Fruit fly (Drosophila melanogaster) whole organism, embryonic: ENCODE measurements around the gene Max.

Source experiments
- Atf-2 ChIP-seq: fragments of 200-800 bp; sonication (Bioruptor generic); optimal IDR thresholded peaks from 2 replicates; lab custom pipeline; 2016; ENCODE audit warnings: missing biosample characterization, missing genetic modification characterization
- Blimp-1 ChIP-seq: fragments of 200-800 bp; sonication (Bioruptor generic); optimal IDR thresholded peaks from 3 replicates; lab custom pipeline; 2018; ENCODE audit warnings: missing biosample characterization, missing genetic modification characterization, mild to moderate bottlenecking, moderate library complexity, missing genetic modification reagents
- CG10267 ChIP-seq: fragments of 200-800 bp; sonication (Bioruptor generic); optimal IDR thresholded peaks from 2 replicates; lab custom pipeline; 2018; ENCODE audit warnings: missing biosample characterization, mild to moderate bottlenecking, missing genetic modification characterization, moderate library complexity
- CG10565 ChIP-seq: fragments of 200-800 bp; sonication (Bioruptor generic); optimal IDR thresholded peaks from 3 replicates; lab custom pipeline; 2016; ENCODE audit warnings: missing biosample characterization, mild to moderate bottlenecking, missing genetic modification characterization
- CG11398 ChIP-seq: fragments of 200-800 bp; sonication (Bioruptor generic); optimal IDR thresholded peaks from 2 replicates; lab custom pipeline; 2016; ENCODE audit warnings: missing biosample characterization, missing genetic modification characterization
- CG11456 ChIP-seq: fragments of 200-800 bp; sonication (Bioruptor generic); IDR thresholded peaks from 3 replicates; pipeline ENCODE4 v1.3.6; 2022; ENCODE audit warnings: missing biosample characterization, missing genetic modification characterization
- CG11723 ChIP-seq: fragments of 200-800 bp; sonication (Bioruptor generic); optimal IDR thresholded peaks from 2 replicates; lab custom pipeline; 2017; ENCODE audit warnings: missing biosample characterization, mild to moderate bottlenecking, missing genetic modification characterization
- CG12155 ChIP-seq: fragments of 200-800 bp; sonication (Bioruptor generic); optimal IDR thresholded peaks from 3 replicates; lab custom pipeline; 2016; ENCODE audit warnings: missing biosample characterization, missing genetic modification characterization
- CG12236 ChIP-seq: fragments of 200-800 bp; sonication (Bioruptor generic); optimal IDR thresholded peaks from 2 replicates; lab custom pipeline; 2016; ENCODE audit warnings: missing biosample characterization, missing genetic modification characterization
- CG13775 ChIP-seq: fragments of 200-800 bp; sonication (Bioruptor generic); optimal IDR thresholded peaks from 3 replicates; lab custom pipeline; 2017; ENCODE audit warnings: missing biosample characterization, mild to moderate bottlenecking, missing genetic modification characterization
- CG18262 ChIP-seq: fragments of 200-800 bp; optimal IDR thresholded peaks from 3 replicates; lab custom pipeline; 2019; ENCODE audit warnings: missing biosample characterization, mild to moderate bottlenecking, missing genetic modification characterization, moderate library complexity
- CG1832 ChIP-seq: fragments of 200-800 bp; sonication (Bioruptor generic); optimal IDR thresholded peaks from 2 replicates; lab custom pipeline; 2017; ENCODE audit warnings: missing biosample characterization, mild to moderate bottlenecking, missing genetic modification characterization, inconsistent platforms
- CG3163 ChIP-seq: fragments of 200-800 bp; sonication (Bioruptor generic); optimal IDR thresholded peaks from 3 replicates; lab custom pipeline; 2016; ENCODE audit warnings: missing biosample characterization, missing genetic modification characterization
- CG3281 ChIP-seq: fragments of 200-800 bp; sonication (Bioruptor generic); optimal IDR thresholded peaks from 3 replicates; lab custom pipeline; 2017; ENCODE audit warnings: missing biosample characterization, mild to moderate bottlenecking, missing genetic modification characterization
- CG4282 ChIP-seq: fragments of 200-800 bp; sonication (Bioruptor generic); optimal IDR thresholded peaks from 2 replicates; lab custom pipeline; 2016; ENCODE audit warnings: missing biosample characterization, missing genetic modification characterization
- CG6791 ChIP-seq: fragments of 200-800 bp; sonication (Bioruptor generic); IDR thresholded peaks from 3 replicates; pipeline ENCODE4 v1.3.6; 2022; ENCODE audit warnings: missing biosample characterization, missing genetic modification characterization; ENCODE audit not compliant: partially characterized antibody
- CG6813 ChIP-seq: fragments of 200-800 bp; sonication (Bioruptor generic); optimal IDR thresholded peaks from 2 replicates; lab custom pipeline; 2017; ENCODE audit warnings: missing biosample characterization, missing genetic modification characterization, mild to moderate bottlenecking, moderate library complexity, missing genetic modification reagents
- CG7271 ChIP-seq: fragments of 200-800 bp; sonication (Bioruptor generic); optimal IDR thresholded peaks from 2 replicates; lab custom pipeline; 2018; ENCODE audit warnings: missing biosample characterization, mild to moderate bottlenecking, missing genetic modification characterization, moderate library complexity
- CG8281 ChIP-seq: fragments of 200-800 bp; sonication (Bioruptor generic); optimal IDR thresholded peaks from 2 replicates; lab custom pipeline; 2018; ENCODE audit warnings: missing biosample characterization, mild to moderate bottlenecking, missing genetic modification characterization, moderate library complexity
- CG8765 ChIP-seq: fragments of 200-800 bp; sonication (Bioruptor generic); IDR thresholded peaks from 2 replicates; pipeline ENCODE4 v1.3.6; 2022; ENCODE audit warnings: missing biosample characterization, missing genetic modification characterization
- CG8944 ChIP-seq: fragments of 200-800 bp; sonication (Bioruptor generic); optimal IDR thresholded peaks from 3 replicates; lab custom pipeline; 2016; ENCODE audit warnings: missing biosample characterization, missing genetic modification characterization
- CG9437 ChIP-seq: fragments of 200-800 bp; sonication (Bioruptor generic); optimal IDR thresholded peaks from 2 replicates; lab custom pipeline; 2018; ENCODE audit warnings: missing biosample characterization, mild to moderate bottlenecking, missing genetic modification characterization
- Dad ChIP-seq: fragments of 200-800 bp; sonication (Bioruptor generic); optimal IDR thresholded peaks from 3 replicates; lab custom pipeline; 2016; ENCODE audit warnings: missing biosample characterization, missing genetic modification characterization
- Doc3 ChIP-seq: fragments of 200-800 bp; sonication (Bioruptor generic); IDR thresholded peaks from 3 replicates; pipeline ENCODE4 v1.3.6; 2022; ENCODE audit warnings: missing biosample characterization, missing genetic modification characterization; ENCODE audit not compliant: partially characterized antibody
- Elba2 ChIP-seq: fragments of 200-800 bp; sonication (Bioruptor generic); optimal IDR thresholded peaks from 3 replicates; lab custom pipeline; 2016; ENCODE audit warnings: missing biosample characterization, missing genetic modification characterization
- Fer1 ChIP-seq: fragments of 200-800 bp; sonication (Bioruptor generic); optimal IDR thresholded peaks from 2 replicates; lab custom pipeline; 2017; ENCODE audit warnings: missing biosample characterization, mild to moderate bottlenecking, missing genetic modification characterization
- HLH3B ChIP-seq: fragments of 200-800 bp; sonication (Bioruptor generic); IDR thresholded peaks from 2 replicates; pipeline ENCODE4 v1.3.6; 2022; ENCODE audit warnings: missing biosample characterization, missing genetic modification characterization
- Hr3 ChIP-seq: fragments of 200-800 bp; sonication (Bioruptor generic); optimal IDR thresholded peaks from 3 replicates; lab custom pipeline; 2016; ENCODE audit warnings: missing biosample characterization, missing genetic modification characterization
- Lpt ChIP-seq: fragments of >200 bp; optimal IDR thresholded peaks from 2 replicates; lab custom pipeline; 2018; ENCODE audit warnings: missing biosample characterization, missing genetic modification characterization
- NK7.1 ChIP-seq: fragments of 200-800 bp; sonication (Bioruptor generic); optimal IDR thresholded peaks from 3 replicates; lab custom pipeline; 2016; ENCODE audit warnings: missing biosample characterization, missing genetic modification characterization
- Opbp ChIP-seq: fragments of 200-800 bp; sonication (Bioruptor generic); IDR thresholded peaks from 3 replicates; pipeline ENCODE4 v1.3.6; 2022; ENCODE audit warnings: missing biosample characterization, missing genetic modification characterization; ENCODE audit not compliant: partially characterized antibody
- Ravus ChIP-seq: fragments of 200-800 bp; sonication (Bioruptor generic); IDR thresholded peaks from 2 replicates; pipeline ENCODE4 v1.3.6; 2022; ENCODE audit warnings: missing biosample characterization, missing genetic modification characterization
- Sry-β ChIP-seq: fragments of 200-800 bp; sonication (Bioruptor generic); optimal IDR thresholded peaks from 2 replicates; lab custom pipeline; 2018; ENCODE audit warnings: missing biosample characterization, mild to moderate bottlenecking, missing genetic modification characterization, moderate library complexity
- aop ChIP-seq: fragments of 200-800 bp; sonication (Bioruptor generic); IDR thresholded peaks from 2 replicates; pipeline ENCODE4 v1.3.6; 2022; ENCODE audit warnings: missing biosample characterization, missing genetic modification characterization
- cato ChIP-seq: fragments of 200-800 bp; sonication (Bioruptor generic); optimal IDR thresholded peaks from 2 replicates; lab custom pipeline; 2016; ENCODE audit warnings: missing biosample characterization, missing genetic modification characterization, borderline replicate concordance
- ci ChIP-seq: fragments of 200-800 bp; sonication (Bioruptor generic); IDR thresholded peaks from 3 replicates; pipeline ENCODE4 v1.3.6; 2022; ENCODE audit warnings: missing biosample characterization, missing genetic modification characterization
- crc ChIP-seq: fragments of 200-800 bp; sonication (Bioruptor generic); optimal IDR thresholded peaks from 2 replicates; lab custom pipeline; 2016; ENCODE audit warnings: missing biosample characterization, missing genetic modification characterization
- crol ChIP-seq: fragments of 200-800 bp; sonication (Bioruptor generic); IDR thresholded peaks from 2 replicates; pipeline ENCODE4 v1.3.6; 2022; ENCODE audit warnings: missing biosample characterization, missing genetic modification characterization
- dati ChIP-seq: fragments of 200-800 bp; sonication (Bioruptor generic); IDR thresholded peaks from 2 replicates; pipeline ENCODE4 v1.3.6; 2022; ENCODE audit warnings: missing biosample characterization, missing genetic modification characterization
- dysf ChIP-seq: fragments of 200-800 bp; sonication (Bioruptor generic); IDR thresholded peaks from 3 replicates; pipeline ENCODE4 v1.3.6; 2022; ENCODE audit warnings: missing biosample characterization, missing genetic modification characterization
- fru ChIP-seq: fragments of >200 bp; optimal IDR thresholded peaks from 2 replicates; lab custom pipeline; 2017
- gro ChIP-seq: fragments of 200-800 bp; sonication (Bioruptor generic); optimal IDR thresholded peaks from 2 replicates; lab custom pipeline; 2016; ENCODE audit warnings: missing biosample characterization, missing genetic modification characterization
- jing ChIP-seq: fragments of 200-800 bp; sonication (Bioruptor generic); optimal IDR thresholded peaks from 2 replicates; lab custom pipeline; 2018; ENCODE audit warnings: missing biosample characterization, mild to moderate bottlenecking, missing genetic modification characterization
- kay ChIP-seq: fragments of 200-800 bp; sonication (Bioruptor generic); optimal IDR thresholded peaks from 2 replicates; lab custom pipeline; 2016; ENCODE audit warnings: missing biosample characterization, missing genetic modification characterization
- pum ChIP-seq: fragments of 200-800 bp; sonication (Bioruptor generic); optimal IDR thresholded peaks from 2 replicates; lab custom pipeline; 2016; ENCODE audit warnings: missing biosample characterization, missing genetic modification characterization
- sc ChIP-seq, 3 experiments: fragments of >200 bp in 2 of 3; fragments of 200-800 bp in 1 of 3; sonication (Bioruptor generic) in 1 of 3; optimal IDR thresholded peaks; 2 replicates in 2 of 3; 3 replicates in 1 of 3; lab custom pipeline; 2017; ENCODE audit warnings: mild to moderate bottlenecking in 1 of 3, missing biosample characterization in 1 of 3, missing genetic modification characterization in 1 of 3, missing genetic modification reagents in 1 of 3
- sens ChIP-seq: fragments of 200-800 bp; sonication (Bioruptor generic); peaks from one replicate; lab custom pipeline; 2016; ENCODE audit warnings: missing biosample characterization, missing genetic modification characterization
- toy ChIP-seq: fragments of 200-800 bp; sonication (Bioruptor generic); IDR thresholded peaks from 2 replicates; pipeline ENCODE4 v1.3.6; 2022; ENCODE audit warnings: missing biosample characterization, missing genetic modification characterization
- vvl ChIP-seq: fragments of 200-800 bp; sonication (Bioruptor generic); IDR thresholded peaks from 2 replicates; pipeline ENCODE4 v1.3.6; 2022; ENCODE audit warnings: missing biosample characterization, missing genetic modification characterization
- z ChIP-seq: fragments of 200-800 bp; sonication (Bioruptor generic); IDR thresholded peaks from 3 replicates; pipeline ENCODE4 v1.3.6; 2022; ENCODE audit warnings: missing biosample characterization, missing genetic modification characterization

The Max gene

DNA sequence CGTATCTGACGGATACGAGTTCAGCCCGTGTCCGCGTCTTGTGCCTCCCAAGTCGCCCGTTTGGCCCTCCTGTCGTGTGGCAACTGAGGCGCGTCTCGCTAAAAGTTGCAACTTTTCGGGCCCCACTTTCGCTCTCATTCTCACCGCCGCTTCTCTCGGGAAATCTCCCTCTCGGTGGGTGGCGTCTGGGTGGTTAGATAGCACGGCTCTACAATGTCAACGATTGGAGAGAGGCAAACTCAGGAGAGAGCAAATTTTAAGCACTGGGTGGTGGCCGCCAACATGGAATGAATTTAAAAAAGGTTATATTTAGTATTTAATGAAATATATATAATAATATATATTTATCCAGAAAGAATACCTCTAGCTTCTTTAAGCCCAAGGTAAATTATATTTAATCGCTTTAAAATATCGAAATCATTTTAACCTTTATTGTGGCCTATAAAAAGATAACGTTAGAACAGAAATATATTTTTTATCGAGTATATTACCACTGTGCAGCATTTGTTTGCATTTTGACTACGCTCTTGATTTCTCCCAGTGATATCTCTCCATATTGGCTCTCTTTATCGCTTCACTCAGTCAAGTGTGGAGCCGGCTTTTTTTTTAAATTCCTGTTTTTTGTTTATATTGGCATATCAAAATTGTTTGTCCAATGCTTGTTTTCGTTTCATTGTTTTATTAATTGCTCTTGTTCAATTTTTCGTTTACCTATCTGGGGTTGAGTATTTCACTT lies 28.6 kb upstream of the Max start, which contains the start of gene Gbs-76A (continued):
- peak; percentile 80 for TF ChIP-seq ci (GFP tag; lab: Robert Waterston, UW)
- 0 out of 3 replicates have a peak, but pooled peaks have one; percentile 32 for TF ChIP-seq Doc3 (GFP tag; lab: Robert Waterston, UW)
- no peak for TF ChIP-seq z (GFP tag; lab: Robert Waterston, UW)
- TF ChIP-seq CG1832 (GFP tag; lab: Kevin White, UChicago): no peak
- TF ChIP-seq Hr3: peak; percentile 75
- TF ChIP-seq CG9437 (GFP tag; lab: Kevin White, UChicago): peak; percentile 79
- TF ChIP-seq CG10565 (GFP tag; lab: Kevin White, UChicago): no peak
- peak; percentile 75 for TF ChIP-seq vvl (GFP tag; lab: Robert Waterston, UW)
- TF ChIP-seq toy (GFP tag; lab: Robert Waterston, UW): peak; percentile 24; the same call in 1 of the 2 replicates
- no peak for TF ChIP-seq Atf-2 (GFP tag; lab: Kevin White, UChicago)
- TF ChIP-seq Elba2: no peak
- TF ChIP-seq Sry-β (GFP tag; lab: Kevin White, UChicago): no peak
- TF ChIP-seq CG13775 (GFP tag; lab: Kevin White, UChicago): peak; percentile 76
- no peak for TF ChIP-seq Dad (GFP tag; lab: Kevin White, UChicago)
- peak; percentile 14 for TF ChIP-seq CG7271
- no peak for TF ChIP-seq CG8765 (GFP tag; lab: Robert Waterston, UW)
- TF ChIP-seq dysf: peak; percentile 85; the same call in 2 of the 3 replicates
- TF ChIP-seq sens (GFP tag; lab: Kevin White, UChicago): peak; percentile 89
- peak; percentile 53 for TF ChIP-seq CG11723 (GFP tag; lab: Kevin White, UChicago)
- no peak for TF ChIP-seq CG11398 (GFP tag; lab: Kevin White, UChicago)
- TF ChIP-seq CG8944: no peak
- no peak for TF ChIP-seq pum (GFP tag; lab: Kevin White, UChicago)
- TF ChIP-seq CG12236 (GFP tag; lab: Kevin White, UChicago): no peak
- TF ChIP-seq HLH3B (GFP tag; lab: Robert Waterston, UW): peak; percentile 60; the same call in 1 of the 2 replicates
- TF ChIP-seq crol (GFP tag; lab: Robert Waterston, UW): peak; percentile 43
- no peak for TF ChIP-seq dati (GFP tag; lab: Robert Waterston, UW)
- peak; percentile 86 for TF ChIP-seq CG6813 (GFP tag; lab: Kevin White, UChicago)
- TF ChIP-seq sc (optimal IDR thresholded peaks at IDR 0.05; lab: Kevin White, UChicago): no peak
- TF ChIP-seq sc (GFP tag; optimal IDR thresholded peaks at IDR 0.05; lab: Kevin White, UChicago): peak; percentile 75
- TF ChIP-seq CG18262 (tag; lab: Kevin White, UChicago): peak; percentile 88
- peak; percentile 85 for TF ChIP-seq CG3281 (GFP tag; lab: Kevin White, UChicago)
- TF ChIP-seq kay (GFP tag; lab: Kevin White, UChicago): peak; percentile 44
- TF ChIP-seq gro (GFP tag; lab: Kevin White, UChicago): no peak
- peak; percentile 6; the same call in 1 of the 2 replicates for TF ChIP-seq Ravus (GFP tag; lab: Robert Waterston, UW)
- TF ChIP-seq CG3163 (GFP tag; lab: Kevin White, UChicago): no peak
- TF ChIP-seq fru (lab: Kevin White, UChicago): no peak
- no peak for TF ChIP-seq CG4282
- no peak for TF ChIP-seq Lpt (GFP tag; lab: Kevin White, UChicago)
- no peak for TF ChIP-seq CG6791 (GFP tag; lab: Robert Waterston, UW)
- no peak for TF ChIP-seq CG11456 (GFP tag; lab: Robert Waterston, UW)
- TF ChIP-seq Blimp-1 (GFP tag; lab: Kevin White, UChicago): peak; percentile 73
- peak; percentile 73 for TF ChIP-seq CG8281 (tag; lab: Kevin White, UChicago)
- no peak for TF ChIP-seq jing (GFP tag; lab: Kevin White, UChicago)
- TF ChIP-seq CG12155 (GFP tag; lab: Kevin White, UChicago): no peak
- TF ChIP-seq Fer1 (GFP tag; lab: Kevin White, UChicago): peak; percentile 91
- peak; percentile 76 for TF ChIP-seq CG10267 (tag; lab: Kevin White, UChicago)
- TF ChIP-seq Opbp: no peak
- no peak for TF ChIP-seq crc (GFP tag; lab: Kevin White, UChicago)
- no peak for TF ChIP-seq aop (GFP tag; lab: Robert Waterston, UW)
- TF ChIP-seq NK7.1: no peak
- peak; percentile 23 for TF ChIP-seq cato
